Fruit fly (Drosophila melanogaster) whole organism, wandering third instar larva: ENCODE measurements around the gene CSN5.

ENCODE experiments used
- Dfd ChIP-seq: fragments of >200 bp; optimal IDR thresholded peaks from 2 replicates; lab custom pipeline; 2017; ENCODE audit warnings: missing biosample characterization, missing genetic modification characterization
- Hnf4 ChIP-seq: fragments of 200-800 bp; sonication (Bioruptor generic); optimal IDR thresholded peaks from 2 replicates; lab custom pipeline; 2016; ENCODE audit warnings: missing biosample characterization, mild to moderate bottlenecking, missing genetic modification characterization
- Sp1 ChIP-seq: fragments of 200-800 bp; sonication (Bioruptor generic); optimal IDR thresholded peaks from 3 replicates; lab custom pipeline; 2019; ENCODE audit warnings: missing biosample characterization, mild to moderate bottlenecking, missing genetic modification characterization, moderate library complexity
- br ChIP-seq: fragments of 200-800 bp; sonication (Bioruptor generic); optimal IDR thresholded peaks from 2 replicates; lab custom pipeline; 2016; ENCODE audit warnings: missing biosample characterization, missing genetic modification characterization
- h ChIP-seq: fragments of 200-800 bp; sonication (Bioruptor generic); optimal IDR thresholded peaks from 3 replicates; lab custom pipeline; 2016; ENCODE audit warnings: missing biosample characterization, mild to moderate bottlenecking, missing genetic modification characterization
- jim ChIP-seq: fragments of 175-275, 200-325 bp; sonication (Bioruptor generic); optimal IDR thresholded peaks from 2 replicates; lab custom pipeline; 2016; ENCODE audit warnings: missing biosample characterization, mild to moderate bottlenecking, missing genetic modification characterization
- pan ChIP-seq: fragments of >200 bp; optimal IDR thresholded peaks from 2 replicates; lab custom pipeline; 2017
- sage ChIP-seq: fragments of 200-800 bp; sonication (Bioruptor generic); optimal IDR thresholded peaks from 2 replicates; lab custom pipeline; 2016; ENCODE audit warnings: missing biosample characterization, mild to moderate bottlenecking, missing genetic modification characterization
- sv ChIP-seq: fragments of 200-800 bp; sonication (Bioruptor generic); optimal IDR thresholded peaks from 3 replicates; lab custom pipeline; 2016; ENCODE audit warnings: missing biosample characterization, missing genetic modification characterization

DNA sequence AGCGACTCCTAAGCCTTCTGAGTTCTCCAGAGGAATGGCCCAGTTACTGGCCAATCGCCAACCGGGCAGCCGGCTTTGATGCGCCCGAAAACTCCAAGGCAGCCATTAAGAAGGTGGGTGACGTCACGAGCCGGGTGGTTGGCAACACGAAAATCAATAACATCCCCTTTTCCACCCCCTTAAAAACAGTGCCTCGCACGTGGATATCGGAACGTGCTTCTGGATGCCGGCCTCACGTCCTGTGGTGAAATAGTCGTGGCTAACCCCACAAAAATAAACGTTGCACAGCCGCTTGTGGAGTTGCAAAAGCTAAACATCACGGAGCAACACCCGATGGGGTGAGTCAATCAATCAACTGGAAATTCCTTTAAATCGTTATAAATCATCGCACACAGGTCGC, 13.3 kb upstream of the CSN5 start:
- TF ChIP-seq Dfd (GFP tag; lab: Kevin White, UChicago): no peak
- TF ChIP-seq sage (GFP tag; lab: Kevin White, UChicago): no peak
- no peak for TF ChIP-seq pan (lab: Kevin White, UChicago)
- no peak for TF ChIP-seq sv (GFP tag; lab: Kevin White, UChicago)
- TF ChIP-seq jim (GFP tag; lab: Kevin White, UChicago): no peak
- no peak for TF ChIP-seq Hnf4 (GFP tag; lab: Kevin White, UChicago)
- TF ChIP-seq h (GFP tag; lab: Kevin White, UChicago): no peak
- TF ChIP-seq Sp1 (GFP tag; lab: Kevin White, UChicago): no peak
- TF ChIP-seq br (GFP tag; lab: Kevin White, UChicago): no peak
